Worm (Caenorhabditis elegans) whole organism, young adult: ENCODE results near the gene ceh-63.

Experiments
- ama-1 ChIP-seq, 3 experiments: fragments of 150-350 bp in 1 of 3; sonication (generic microtip) in 2 of 3; optimal IDR thresholded peaks; 2 replicates each; lab custom pipeline; 2014 to 2018; ENCODE audit warnings: missing biosample characterization in 2 of 3, missing genetic modification characterization in 2 of 3, missing genetic modification reagents in 2 of 3
- ceh-27 ChIP-seq: fragments of 200-800 bp; sonication (Bioruptor generic); optimal IDR thresholded peaks from 2 replicates; lab custom pipeline; 2018; ENCODE audit warnings: mild to moderate bottlenecking, missing genetic modification characterization, moderate library complexity, missing compliant biosample characterization
- fkh-3 ChIP-seq: sonication (generic microtip); optimal IDR thresholded peaks from 2 replicates; lab custom pipeline; 2016; ENCODE audit warnings: mild to moderate bottlenecking, missing genetic modification characterization, missing compliant biosample characterization
- lin-35 ChIP-seq, 3 experiments: fragments of 150-350 bp in 2 of 3; sonication (generic microtip) in 1 of 3; optimal IDR thresholded peaks; 2 replicates each; lab custom pipeline; 2014 to 2018; ENCODE audit warnings: missing biosample characterization in 3 of 3, missing genetic modification characterization in 3 of 3, missing genetic modification reagents in 3 of 3
- lin-54 ChIP-seq: fragments of 200-800 bp; sonication (Bioruptor generic); optimal IDR thresholded peaks from 2 replicates; lab custom pipeline; 2018; ENCODE audit warnings: mild to moderate bottlenecking, missing genetic modification characterization, missing compliant biosample characterization
- pbrm-1 ChIP-seq: fragments of 200-800 bp; sonication (Bioruptor generic); IDR thresholded peaks from 2 replicates; pipeline ENCODE4 v1.3.6; 2022; ENCODE audit warnings: missing genetic modification reagents, missing genetic modification characterization, missing compliant biosample characterization
- unc-62 ChIP-seq: fragments of 150-350 bp; optimal IDR thresholded peaks from 2 replicates; lab custom pipeline; 2014; ENCODE audit warnings: missing biosample characterization, missing genetic modification reagents, missing genetic modification characterization
- zim-3 ChIP-seq: sonication (generic microtip); optimal IDR thresholded peaks from 2 replicates; lab custom pipeline; 2017; ENCODE audit warnings: mild to moderate bottlenecking, missing genetic modification characterization, moderate library complexity, missing compliant biosample characterization

DNA sequence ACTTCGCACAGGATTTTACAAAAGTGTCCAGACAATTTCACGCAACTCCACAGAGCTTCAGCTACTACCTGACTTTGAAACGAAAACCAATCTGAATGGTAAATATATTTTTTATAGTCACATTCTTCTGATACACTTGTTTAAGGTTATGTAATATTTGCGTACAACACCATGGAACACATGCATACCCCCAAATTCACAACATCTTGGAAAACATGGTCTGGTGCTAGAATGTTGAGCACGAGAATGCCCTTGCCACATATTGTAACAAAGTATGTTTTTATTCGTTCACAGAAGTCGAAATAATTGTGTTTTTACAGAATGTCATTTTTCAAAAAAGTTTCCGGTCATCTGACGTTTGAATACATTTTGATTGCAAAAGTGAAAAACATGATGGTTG lies 42.0 kb upstream of the ceh-63 start:
- TF ChIP-seq fkh-3 (tag; lab: Kevin White, UChicago) (no peak), lin-35 (GFP tag; optimal IDR thresholded peaks at IDR 0.05; lab: Kevin White, UChicago) (no peak), ama-1 (optimal IDR thresholded peaks at IDR 0.05; lab: Kevin White, UChicago) (no peak), ama-1 (GFP tag; optimal IDR thresholded peaks at IDR 0.05; lab: Kevin White, UChicago) (no peak), ceh-27 (GFP tag; lab: Kevin White, UChicago) (no peak), unc-62 (no peak), zim-3 (no peak), pbrm-1 (GFP tag; lab: Robert Waterston, UW) (no peak), lin-54 (GFP tag; lab: Kevin White, UChicago) (no peak)
